Fruit fly (Drosophila melanogaster) whole organism: Measurements from ENCODE around the gene CG45075.

Experiments used
- Dll ChIP-seq: fragments of >200 bp; optimal IDR thresholded peaks from 2 replicates; lab custom pipeline; 2017
- pan ChIP-seq: fragments of >200 bp; optimal IDR thresholded peaks from 2 replicates; lab custom pipeline; 2017
- psq ChIP-seq: fragments of >200 bp; optimal IDR thresholded peaks from 2 replicates; lab custom pipeline; 2017
- usp ChIP-seq: fragments of >200 bp; optimal IDR thresholded peaks from 2 replicates; lab custom pipeline; 2017; ENCODE audit warnings: missing biosample characterization, missing genetic modification characterization, mixed read lengths

DNA sequence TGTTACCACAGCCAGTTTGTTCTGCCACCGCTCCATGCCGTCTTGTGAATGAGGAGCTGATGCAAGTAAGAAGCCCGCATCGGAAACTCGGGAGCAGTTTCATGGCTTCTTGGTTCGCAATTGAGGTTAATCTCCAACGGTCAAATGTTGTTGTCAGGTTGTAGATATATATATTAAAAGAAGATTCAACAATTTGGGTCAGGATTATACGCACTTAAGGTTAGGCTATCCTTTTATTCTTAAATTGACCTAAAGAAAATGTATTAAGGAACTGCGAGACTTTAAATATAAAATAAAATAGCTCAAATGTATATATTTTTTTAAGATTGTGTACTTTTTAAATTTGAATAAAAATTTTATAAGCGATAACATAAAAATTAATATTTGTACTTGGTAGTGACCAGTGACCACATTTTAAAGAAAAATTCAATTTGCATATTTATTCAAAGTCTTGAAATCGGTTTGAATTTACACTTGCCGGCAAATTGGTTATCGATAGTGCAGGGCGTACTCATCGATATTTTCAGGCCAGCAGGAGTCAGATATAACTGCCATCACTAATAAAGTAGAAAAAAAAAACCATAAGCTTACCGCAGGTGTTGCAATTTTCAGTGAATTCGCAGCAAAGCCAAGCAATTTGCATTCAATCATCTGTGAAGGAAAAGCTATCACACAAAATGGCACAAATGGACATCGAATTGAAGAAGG lies 22.5 kb upstream of the CG45075 start, which contains the start of the genes CG9150 and Pfdn1:
- TF ChIP-seq psq (lab: Kevin White, UChicago) (no peak), pan (no peak), Dll (lab: Kevin White, UChicago) (no peak), usp (no peak)
